Fruit fly (Drosophila melanogaster) whole organism, embryonic: ENCODE results near the gene Trm7-34.

ENCODE experiments used
- CG10431 ChIP-seq: fragments of 200-800 bp; sonication (Bioruptor generic); optimal IDR thresholded peaks from 3 replicates; lab custom pipeline; 2018; ENCODE audit warnings: missing biosample characterization, mild to moderate bottlenecking, missing genetic modification characterization
- CG11085 ChIP-seq: fragments of 200-800 bp; sonication (Bioruptor generic); IDR thresholded peaks from 2 replicates; pipeline ENCODE4 v1.3.6; 2022; ENCODE audit warnings: missing biosample characterization, missing genetic modification characterization
- CG11398 ChIP-seq: fragments of 200-800 bp; sonication (Bioruptor generic); optimal IDR thresholded peaks from 2 replicates; lab custom pipeline; 2016; ENCODE audit warnings: missing biosample characterization, missing genetic modification characterization
- CG11504 ChIP-seq: fragments of 200-800 bp; sonication (Bioruptor generic); optimal IDR thresholded peaks from 3 replicates; lab custom pipeline; 2019; ENCODE audit warnings: missing biosample characterization, mild to moderate bottlenecking, missing genetic modification characterization, moderate library complexity
- CG11695 ChIP-seq: fragments of 200-800 bp; sonication (Bioruptor generic); IDR thresholded peaks from 3 replicates; pipeline ENCODE4 v1.3.6; 2022; ENCODE audit warnings: missing biosample characterization, missing genetic modification characterization
- CG12104 ChIP-seq: fragments of 200-800 bp; sonication (Bioruptor generic); optimal IDR thresholded peaks from 3 replicates; lab custom pipeline; 2016; ENCODE audit warnings: missing biosample characterization, missing genetic modification characterization
- CG12236 ChIP-seq: fragments of 200-800 bp; sonication (Bioruptor generic); optimal IDR thresholded peaks from 2 replicates; lab custom pipeline; 2016; ENCODE audit warnings: missing biosample characterization, missing genetic modification characterization
- CG12769 ChIP-seq: fragments of 200-800 bp; sonication (Bioruptor generic); optimal IDR thresholded peaks from 2 replicates; lab custom pipeline; 2019; ENCODE audit warnings: missing biosample characterization, mild to moderate bottlenecking, missing genetic modification characterization, moderate library complexity
- CG16863 ChIP-seq: fragments of 200-800 bp; sonication (Bioruptor generic); optimal IDR thresholded peaks from 3 replicates; lab custom pipeline; 2016; ENCODE audit warnings: missing biosample characterization, missing genetic modification characterization
- CG17328 ChIP-seq: fragments of 200-800 bp; sonication (Bioruptor generic); IDR thresholded peaks from 2 replicates; pipeline ENCODE4 v1.3.6; 2022; ENCODE audit warnings: missing biosample characterization, missing genetic modification characterization
- CG17385 ChIP-seq: fragments of 200-800 bp; sonication (Bioruptor generic); optimal IDR thresholded peaks from 3 replicates; lab custom pipeline; 2018; ENCODE audit warnings: missing biosample characterization, mild to moderate bottlenecking, missing genetic modification characterization
- CG31365 ChIP-seq: fragments of 200-800 bp; sonication (Bioruptor generic); optimal IDR thresholded peaks from 2 replicates; lab custom pipeline; 2018; ENCODE audit warnings: missing biosample characterization, mild to moderate bottlenecking, missing genetic modification characterization
- CG3163 ChIP-seq: fragments of 200-800 bp; sonication (Bioruptor generic); optimal IDR thresholded peaks from 3 replicates; lab custom pipeline; 2016; ENCODE audit warnings: missing biosample characterization, missing genetic modification characterization
- CG32772 ChIP-seq: fragments of 200-800 bp; sonication (Bioruptor generic); IDR thresholded peaks from 2 replicates; pipeline ENCODE4 v1.3.6; 2022; ENCODE audit warnings: missing biosample characterization, missing genetic modification characterization
- CG43689 ChIP-seq: fragments of 200-800 bp; sonication (Bioruptor generic); IDR thresholded peaks from 2 replicates; pipeline ENCODE4 v1.3.6; 2022; ENCODE audit warnings: missing biosample characterization, missing genetic modification characterization
- CG4854 ChIP-seq: fragments of 200-800 bp; sonication (Bioruptor generic); optimal IDR thresholded peaks from 2 replicates; lab custom pipeline; 2016; ENCODE audit warnings: missing biosample characterization, missing genetic modification characterization, inconsistent platforms
- CG6813 ChIP-seq: fragments of 200-800 bp; sonication (Bioruptor generic); optimal IDR thresholded peaks from 2 replicates; lab custom pipeline; 2017; ENCODE audit warnings: missing biosample characterization, missing genetic modification characterization, mild to moderate bottlenecking, moderate library complexity, missing genetic modification reagents
- CG7928 ChIP-seq: fragments of 200-800 bp; sonication (Bioruptor generic); optimal IDR thresholded peaks from 2 replicates; lab custom pipeline; 2017; ENCODE audit warnings: missing biosample characterization, mild to moderate bottlenecking, missing genetic modification characterization
- Chrac-16 ChIP-seq: fragments of 200-800 bp; sonication (Bioruptor generic); optimal IDR thresholded peaks from 3 replicates; lab custom pipeline; 2016; ENCODE audit warnings: missing biosample characterization, missing genetic modification characterization
- Dad ChIP-seq: fragments of 200-800 bp; sonication (Bioruptor generic); optimal IDR thresholded peaks from 3 replicates; lab custom pipeline; 2016; ENCODE audit warnings: missing biosample characterization, missing genetic modification characterization
- Dbx ChIP-seq: fragments of 200-800 bp; sonication (Bioruptor generic); IDR thresholded peaks from 3 replicates; pipeline ENCODE4 v1.3.6; 2022; ENCODE audit warnings: missing biosample characterization, missing genetic modification characterization
- Fer1 ChIP-seq: fragments of 200-800 bp; sonication (Bioruptor generic); optimal IDR thresholded peaks from 2 replicates; lab custom pipeline; 2017; ENCODE audit warnings: missing biosample characterization, mild to moderate bottlenecking, missing genetic modification characterization
- Hmx ChIP-seq: fragments of 200-800 bp; sonication (Bioruptor generic); optimal IDR thresholded peaks from 2 replicates; lab custom pipeline; 2016; ENCODE audit warnings: missing biosample characterization, missing genetic modification characterization
- MESR4 ChIP-seq: fragments of 200-800 bp; sonication (Bioruptor generic); optimal IDR thresholded peaks from 2 replicates; lab custom pipeline; 2018; ENCODE audit warnings: missing biosample characterization, mild to moderate bottlenecking, missing genetic modification characterization, moderate library complexity
- MTF-1 ChIP-seq: fragments of 200-800 bp; sonication (Bioruptor generic); optimal IDR thresholded peaks from 2 replicates; lab custom pipeline; 2018; ENCODE audit warnings: missing biosample characterization, mild to moderate bottlenecking, missing genetic modification characterization, borderline replicate concordance
- Med ChIP-seq: fragments of 200-800 bp; sonication (Bioruptor generic); peaks from one replicate; lab custom pipeline; 2016; ENCODE audit warnings: missing biosample characterization, missing genetic modification characterization, mild to moderate bottlenecking, inconsistent platforms, moderate library complexity
- Nf-YA ChIP-seq: fragments of 200-800 bp; sonication (Bioruptor generic); IDR thresholded peaks from 2 replicates; pipeline ENCODE4 v1.3.6; 2022; ENCODE audit warnings: missing biosample characterization, missing genetic modification characterization
- Oaz ChIP-seq: fragments of 200-800 bp; sonication (Bioruptor generic); IDR thresholded peaks from 2 replicates; pipeline ENCODE4 v1.3.6; 2022; ENCODE audit warnings: missing biosample characterization, missing genetic modification characterization
- Ptx1 ChIP-seq: fragments of 200-800 bp; sonication (Bioruptor generic); IDR thresholded peaks from 2 replicates; pipeline ENCODE4 v1.3.6; 2022; ENCODE audit warnings: missing biosample characterization, missing genetic modification characterization
- Sox100B ChIP-seq: fragments of 200-800 bp; sonication (Bioruptor generic); optimal IDR thresholded peaks from 3 replicates; lab custom pipeline; 2018; ENCODE audit warnings: missing biosample characterization, mild to moderate bottlenecking, missing genetic modification characterization
- Tbp ChIP-seq: fragments of >200 bp; optimal IDR thresholded peaks from 2 replicates; lab custom pipeline; 2018; ENCODE audit warnings: missing biosample characterization, missing genetic modification characterization
- Usf ChIP-seq: fragments of 200-800 bp; sonication (Bioruptor generic); optimal IDR thresholded peaks from 2 replicates; lab custom pipeline; 2017; ENCODE audit warnings: missing genotype, missing biosample characterization, missing genetic modification characterization
- bsh ChIP-seq, 2 experiments: fragments of 200-800 bp; sonication (Bioruptor generic); optimal IDR thresholded peaks; 2 replicates each; lab custom pipeline; 2017 to 2018; ENCODE audit warnings: mild to moderate bottlenecking in 2 of 2, missing biosample characterization in 2 of 2, missing genetic modification characterization in 2 of 2, moderate library complexity in 1 of 2
- cad ChIP-seq: fragments of >200 bp; optimal IDR thresholded peaks from 2 replicates; lab custom pipeline; 2017; ENCODE audit warnings: missing biosample characterization, missing genetic modification characterization
- crol ChIP-seq: fragments of 200-800 bp; sonication (Bioruptor generic); IDR thresholded peaks from 2 replicates; pipeline ENCODE4 v1.3.6; 2022; ENCODE audit warnings: missing biosample characterization, missing genetic modification characterization
- esg ChIP-seq: fragments of 200-800 bp; sonication (Bioruptor generic); conservative IDR thresholded peaks from 2 replicates; pipeline ENCODE4 v1.3.6; 2022; ENCODE audit warnings: missing biosample characterization, missing genetic modification characterization
- gfzf ChIP-seq: fragments of 200-800 bp; sonication (Bioruptor generic); optimal IDR thresholded peaks from 2 replicates; lab custom pipeline; 2016; ENCODE audit warnings: missing biosample characterization, mild to moderate bottlenecking, missing genetic modification characterization, moderate library complexity
- grau ChIP-seq: fragments of 200-800 bp; optimal IDR thresholded peaks from 3 replicates; lab custom pipeline; 2019; ENCODE audit warnings: missing biosample characterization, mild to moderate bottlenecking, missing genetic modification characterization, moderate library complexity
- hb ChIP-seq: fragments of 200-800 bp; sonication (Bioruptor generic); IDR thresholded peaks from 3 replicates; pipeline ENCODE4 v1.3.6; 2022; ENCODE audit warnings: missing biosample characterization, missing genetic modification characterization; ENCODE audit not compliant: partially characterized antibody
- jing ChIP-seq: fragments of 200-800 bp; sonication (Bioruptor generic); optimal IDR thresholded peaks from 2 replicates; lab custom pipeline; 2018; ENCODE audit warnings: missing biosample characterization, mild to moderate bottlenecking, missing genetic modification characterization
- lab ChIP-seq: fragments of 200-800 bp; sonication (Bioruptor generic); optimal IDR thresholded peaks from 3 replicates; lab custom pipeline; 2017; ENCODE audit warnings: missing biosample characterization, missing genetic modification characterization, mild to moderate bottlenecking, moderate library complexity, missing genetic modification reagents
- lilli ChIP-seq: fragments of 200-800 bp; sonication (Bioruptor generic); optimal IDR thresholded peaks from 3 replicates; lab custom pipeline; 2016; ENCODE audit warnings: missing biosample characterization, missing genetic modification characterization
- nmo ChIP-seq: fragments of 200-800 bp; sonication (Bioruptor generic); optimal IDR thresholded peaks from 2 replicates; lab custom pipeline; 2018; ENCODE audit warnings: missing biosample characterization, mild to moderate bottlenecking, missing genetic modification characterization, moderate library complexity
- org-1 ChIP-seq: fragments of 200-800 bp; sonication (Bioruptor generic); optimal IDR thresholded peaks from 2 replicates; lab custom pipeline; 2017; ENCODE audit warnings: missing biosample characterization, missing genetic modification characterization
- pan ChIP-seq, 4 experiments: fragments of >200 bp in 3 of 4; fragments of 200-800 bp in 1 of 4; sonication (Bioruptor generic) in 1 of 4; optimal IDR thresholded peaks in 3 of 4; IDR thresholded peaks in 1 of 4; 2 replicates each; pipeline versions ENCODE4 v1.3.6 to Lab custom; 2017 to 2022; ENCODE audit warnings: missing biosample characterization in 2 of 4, missing genetic modification characterization in 2 of 4, mixed read lengths in 1 of 4
- pnt ChIP-seq: fragments of 200-800 bp; sonication (Bioruptor generic); optimal IDR thresholded peaks from 3 replicates; lab custom pipeline; 2016; ENCODE audit warnings: missing biosample characterization, missing genetic modification characterization
- ro ChIP-seq: fragments of 200-800 bp; sonication (Bioruptor generic); IDR thresholded peaks from 2 replicates; pipeline ENCODE4 v1.3.6; 2022; ENCODE audit warnings: missing biosample characterization, missing genetic modification characterization
- schlank ChIP-seq: fragments of 200-800 bp; sonication (Bioruptor generic); optimal IDR thresholded peaks from 2 replicates; lab custom pipeline; 2018; ENCODE audit warnings: missing biosample characterization, mild to moderate bottlenecking, missing genetic modification characterization
- toy ChIP-seq: fragments of 200-800 bp; sonication (Bioruptor generic); IDR thresholded peaks from 2 replicates; pipeline ENCODE4 v1.3.6; 2022; ENCODE audit warnings: missing biosample characterization, missing genetic modification characterization
- ttk ChIP-seq: fragments of 200-800 bp; sonication (Bioruptor generic); IDR thresholded peaks from 2 replicates; pipeline ENCODE4 v2.1.2; 2022; ENCODE audit warnings: missing biosample characterization, missing genetic modification characterization
- unc-4 ChIP-seq: fragments of 200-800 bp; sonication (Bioruptor generic); IDR thresholded peaks from 2 replicates; pipeline ENCODE4 v1.3.6; 2022; ENCODE audit warnings: missing biosample characterization, missing genetic modification characterization; ENCODE audit not compliant: partially characterized antibody

Gene Trm7-34

dm6 chr3R:21140458-21140857 is 6.8 kb upstream of the Trm7-34 start, which contains the start of gene SNF4Agamma (continued):
- TF ChIP-seq CG32772 (GFP tag; lab: Robert Waterston, UW) (no peak), unc-4 (peak; percentile 78), CG10431 (GFP tag; lab: Kevin White, UChicago) (no peak), Tbp (no peak), hb (GFP tag; lab: Robert Waterston, UW) (peak; percentile 51; the same call in 2 of the 3 replicates), Dad (GFP tag; lab: Kevin White, UChicago) (no peak), ttk (GFP tag; lab: Robert Waterston, UW) (no peak), crol (GFP tag; lab: Robert Waterston, UW) (no peak), esg (GFP tag; lab: Robert Waterston, UW) (0 out of 2 replicates have a peak, but pooled peaks have one; percentile 16), CG16863 (no peak), Med (peak; percentile 83), Hmx (GFP tag; lab: Kevin White, UChicago) (no peak), lilli (GFP tag; lab: Kevin White, UChicago) (peak; percentile 48), jing (no peak), nmo (GFP tag; lab: Kevin White, UChicago) (peak; percentile 49), pnt (GFP tag; lab: Kevin White, UChicago) (no peak), toy (GFP tag; lab: Robert Waterston, UW) (no peak), CG11085 (no peak), CG4854 (GFP tag; lab: Kevin White, UChicago) (peak; percentile 20), CG12104 (GFP tag; lab: Kevin White, UChicago) (no peak), pan (optimal IDR thresholded peaks at IDR 0.05; lab: Kevin White, UChicago) (no peak), pan (GFP tag; optimal IDR thresholded peaks at IDR 0.05 in 1 of 2, IDR thresholded peaks at IDR 0.05 in 1 of 2) (peak in 1 of 2 experiments; percentile 31), Sox100B (no peak), CG11398 (GFP tag; lab: Kevin White, UChicago) (no peak), Dbx (GFP tag; lab: Robert Waterston, UW) (0 out of 3 replicates have a peak, but pooled peaks have one; percentile 33), CG31365 (tag; lab: Kevin White, UChicago) (no peak), org-1 (GFP tag; lab: Kevin White, UChicago) (no peak), CG43689 (GFP tag; lab: Robert Waterston, UW) (no peak), MESR4 (GFP tag; lab: Kevin White, UChicago) (no peak), CG11504 (no peak), ro (GFP tag; lab: Robert Waterston, UW) (no peak), lab (GFP tag; lab: Kevin White, UChicago) (no peak), Oaz (GFP tag; lab: Robert Waterston, UW) (no peak), cad (GFP tag; lab: Kevin White, UChicago) (no peak), Nf-YA (GFP tag; lab: Robert Waterston, UW) (no peak), Chrac-16 (GFP tag; lab: Kevin White, UChicago) (peak; percentile 5), CG3163 (GFP tag; lab: Kevin White, UChicago) (no peak), grau (peak; percentile 36), schlank (tag; lab: Kevin White, UChicago) (no peak), CG6813 (GFP tag; lab: Kevin White, UChicago) (no peak), CG12769 (tag; lab: Kevin White, UChicago) (no peak), CG17328 (GFP tag; lab: Robert Waterston, UW) (no peak), Ptx1 (GFP tag; lab: Robert Waterston, UW) (0 out of 2 replicates have a peak, but pooled peaks have one; percentile 38), bsh (GFP tag; optimal IDR thresholded peaks at IDR 0.05; lab: Kevin White, UChicago) (no peak), CG17385 (no peak), MTF-1 (GFP tag; lab: Kevin White, UChicago) (no peak), CG12236 (no peak), Fer1 (GFP tag; lab: Kevin White, UChicago) (no peak), CG11695 (no peak), gfzf (GFP tag; lab: Kevin White, UChicago) (peak; percentile 29), CG7928 (GFP tag; lab: Kevin White, UChicago) (no peak), Usf (GFP tag; lab: Kevin White, UChicago) (no peak)
